Worm (Caenorhabditis elegans) whole organism, late embryonic: ENCODE data around the gene fbxc-20.
A peak's percentile ranks its signal among the peaks of the same experiment; 100 is the strongest.

Experiments
- F13H6.1 ChIP-seq: sonication (generic microtip); optimal IDR thresholded peaks from 2 replicates; lab custom pipeline; 2016; ENCODE audit warnings: missing genetic modification characterization, missing compliant biosample characterization
- K02D7.2 ChIP-seq: sonication (generic microtip); optimal IDR thresholded peaks from 2 replicates; lab custom pipeline; 2017; ENCODE audit warnings: mild to moderate bottlenecking, missing genetic modification characterization, missing compliant biosample characterization
- T23F11.4 ChIP-seq: fragments of 200-800 bp; sonication (Bioruptor generic); optimal IDR thresholded peaks from 2 replicates; lab custom pipeline; 2018; ENCODE audit warnings: mild to moderate bottlenecking, missing genetic modification characterization, missing compliant biosample characterization
- Y22D7AL.16 ChIP-seq: sonication (generic microtip); optimal IDR thresholded peaks from 2 replicates; lab custom pipeline; 2016; ENCODE audit warnings: missing genetic modification characterization, missing compliant biosample characterization
- ahr-1 ChIP-seq: sonication (generic microtip); optimal IDR thresholded peaks from 2 replicates; lab custom pipeline; 2016; ENCODE audit warnings: missing genetic modification characterization, missing compliant biosample characterization
- ceh-14 ChIP-seq: sonication (generic microtip); optimal IDR thresholded peaks from 2 replicates; lab custom pipeline; 2016; ENCODE audit warnings: missing genotype, missing genetic modification characterization, missing compliant biosample characterization
- ceh-19 ChIP-seq: fragments of 200-800 bp; sonication (Bioruptor generic); optimal IDR thresholded peaks from 2 replicates; lab custom pipeline; 2018; ENCODE audit warnings: mild to moderate bottlenecking, missing genetic modification characterization, missing compliant biosample characterization
- ceh-22 ChIP-seq: sonication (generic microtip); optimal IDR thresholded peaks from 2 replicates; lab custom pipeline; 2017; ENCODE audit warnings: missing biosample characterization, missing genetic modification characterization
- ceh-24 ChIP-seq: sonication (generic microtip); optimal IDR thresholded peaks from 2 replicates; lab custom pipeline; 2016; ENCODE audit warnings: mild to moderate bottlenecking, missing genetic modification characterization, missing compliant biosample characterization
- ceh-34 ChIP-seq: sonication (generic microtip); optimal IDR thresholded peaks from 2 replicates; lab custom pipeline; 2016; ENCODE audit warnings: mild to moderate bottlenecking, missing genetic modification characterization, missing compliant biosample characterization
- ceh-48 ChIP-seq: sonication (generic microtip); optimal IDR thresholded peaks from 2 replicates; lab custom pipeline; 2016; ENCODE audit warnings: missing genetic modification characterization, inconsistent platforms, missing compliant biosample characterization
- che-1 ChIP-seq: sonication (generic microtip); optimal IDR thresholded peaks from 2 replicates; lab custom pipeline; 2016; ENCODE audit warnings: mild to moderate bottlenecking, missing genetic modification characterization, missing compliant biosample characterization
- dve-1 ChIP-seq: sonication (generic microtip); optimal IDR thresholded peaks from 2 replicates; lab custom pipeline; 2017; ENCODE audit warnings: antibody characterized with exemption, mild to moderate bottlenecking, missing genetic modification characterization, missing compliant biosample characterization
- elt-2 ChIP-seq: sonication (generic microtip); optimal IDR thresholded peaks from 2 replicates; lab custom pipeline; 2016; ENCODE audit warnings: missing genetic modification reagents, missing genetic modification characterization, missing compliant biosample characterization
- elt-4 ChIP-seq: sonication (generic microtip); optimal IDR thresholded peaks from 2 replicates; lab custom pipeline; 2016; ENCODE audit warnings: missing genetic modification characterization, missing compliant biosample characterization
- ets-4 ChIP-seq: sonication (generic microtip); optimal IDR thresholded peaks from 2 replicates; lab custom pipeline; 2016; ENCODE audit warnings: missing genetic modification characterization, missing compliant biosample characterization
- eyg-1 ChIP-seq: sonication (generic microtip); optimal IDR thresholded peaks from 2 replicates; lab custom pipeline; 2016; ENCODE audit warnings: missing genotype, missing genetic modification characterization, missing compliant biosample characterization
- fax-1 ChIP-seq: sonication (generic microtip); optimal IDR thresholded peaks from 2 replicates; lab custom pipeline; 2016; ENCODE audit warnings: missing genotype, missing genetic modification characterization, missing compliant biosample characterization
- fkh-6 ChIP-seq: sonication (generic microtip); optimal IDR thresholded peaks from 2 replicates; lab custom pipeline; 2016; ENCODE audit warnings: missing genetic modification characterization, missing compliant biosample characterization
- hlh-15 ChIP-seq: sonication (generic microtip); optimal IDR thresholded peaks from 2 replicates; lab custom pipeline; 2016; ENCODE audit warnings: missing genetic modification characterization, missing compliant biosample characterization
- hlh-30 ChIP-seq: sonication (generic microtip); optimal IDR thresholded peaks from 2 replicates; lab custom pipeline; 2017; ENCODE audit warnings: antibody characterized with exemption, missing genetic modification characterization, missing compliant biosample characterization; ENCODE audit not compliant: insufficient read depth
- hlh-6 ChIP-seq: sonication (generic microtip); optimal IDR thresholded peaks from 2 replicates; lab custom pipeline; 2016; ENCODE audit warnings: missing genotype, missing genetic modification characterization, missing compliant biosample characterization
- lin-11 ChIP-seq: fragments of 200-800 bp; sonication (Bioruptor generic); optimal IDR thresholded peaks from 2 replicates; lab custom pipeline; 2018; ENCODE audit warnings: mild to moderate bottlenecking, missing genetic modification characterization, missing compliant biosample characterization
- madf-2 ChIP-seq: sonication (generic microtip); optimal IDR thresholded peaks from 2 replicates; lab custom pipeline; 2017; ENCODE audit warnings: missing genetic modification characterization, missing compliant biosample characterization
- nfya-1 ChIP-seq: sonication (generic microtip); optimal IDR thresholded peaks from 2 replicates; lab custom pipeline; 2017; ENCODE audit warnings: missing genetic modification characterization, mild to moderate bottlenecking, missing compliant biosample characterization, antibody characterized with exemption, moderate library complexity
- nhr-11 ChIP-seq: fragments of 150-350 bp; optimal IDR thresholded peaks from 2 replicates; lab custom pipeline; 2014; ENCODE audit warnings: missing biosample characterization, missing genetic modification characterization
- nhr-232 ChIP-seq: sonication (generic microtip); optimal IDR thresholded peaks from 2 replicates; lab custom pipeline; 2016; ENCODE audit warnings: missing genetic modification characterization, missing compliant biosample characterization
- pag-3 ChIP-seq: sonication (generic microtip); optimal IDR thresholded peaks from 2 replicates; lab custom pipeline; 2016; ENCODE audit warnings: missing compliant biosample characterization, missing genetic modification characterization, borderline replicate concordance
- pax-1 ChIP-seq: fragments of 150-350 bp; optimal IDR thresholded peaks from 2 replicates; lab custom pipeline; 2014; ENCODE audit warnings: missing biosample characterization, missing genetic modification characterization
- pha-2 ChIP-seq: sonication (generic microtip); optimal IDR thresholded peaks from 2 replicates; lab custom pipeline; 2017; ENCODE audit warnings: mild to moderate bottlenecking, missing genetic modification characterization, missing compliant biosample characterization
- pqm-1 ChIP-seq: sonication (generic microtip); optimal IDR thresholded peaks from 2 replicates; lab custom pipeline; 2016; ENCODE audit warnings: missing genetic modification characterization, missing compliant biosample characterization
- rnt-1 ChIP-seq: sonication (generic microtip); optimal IDR thresholded peaks from 2 replicates; lab custom pipeline; 2016; ENCODE audit warnings: missing genetic modification characterization, missing compliant biosample characterization
- sox-2 ChIP-seq: fragments of 200-800 bp; sonication (Bioruptor generic); IDR thresholded peaks from 2 replicates; pipeline ENCODE4 v1.3.6; 2022; ENCODE audit warnings: missing genetic modification reagents, missing genetic modification characterization, missing compliant biosample characterization
- sox-4 ChIP-seq: sonication (generic microtip); optimal IDR thresholded peaks from 2 replicates; lab custom pipeline; 2017; ENCODE audit warnings: mild to moderate bottlenecking, missing genetic modification characterization, inconsistent platforms, missing compliant biosample characterization
- syd-9 ChIP-seq: sonication (generic microtip); optimal IDR thresholded peaks from 2 replicates; lab custom pipeline; 2016; ENCODE audit warnings: mild to moderate bottlenecking, missing genetic modification characterization, moderate library complexity, missing compliant biosample characterization
- ttx-3 ChIP-seq: sonication (generic microtip); optimal IDR thresholded peaks from 2 replicates; lab custom pipeline; 2016; ENCODE audit warnings: missing genetic modification reagents, missing genetic modification characterization, missing compliant biosample characterization
- unc-42 ChIP-seq: sonication (generic microtip); optimal IDR thresholded peaks from 2 replicates; lab custom pipeline; 2016; ENCODE audit warnings: missing genotype, missing genetic modification characterization, missing compliant biosample characterization
- unc-86 ChIP-seq: sonication (generic microtip); optimal IDR thresholded peaks from 2 replicates; lab custom pipeline; 2016; ENCODE audit warnings: missing genetic modification characterization, missing compliant biosample characterization
- zip-5 ChIP-seq: sonication (generic microtip); optimal IDR thresholded peaks from 2 replicates; lab custom pipeline; 2016; ENCODE audit warnings: missing genetic modification characterization, missing compliant biosample characterization
- ztf-16 ChIP-seq: sonication (generic microtip); optimal IDR thresholded peaks from 2 replicates; lab custom pipeline; 2017; ENCODE audit warnings: missing genetic modification characterization, missing compliant biosample characterization

The fbxc-20 gene

ce11 chrII:2418836-2419235 is at the start of gene fbxc-20:
Gene fbxc-20 (plus strand): TSS chrII:2419136.
- no peak for TF ChIP-seq F13H6.1 (tag; lab: Kevin White, UChicago)
- TF ChIP-seq syd-9 (tag; lab: Kevin White, UChicago): no peak
- TF ChIP-seq unc-86 (tag; lab: Kevin White, UChicago): no peak
- no peak for TF ChIP-seq ceh-24
- no peak for TF ChIP-seq nhr-232 (tag; lab: Kevin White, UChicago)
- TF ChIP-seq T23F11.4 (GFP tag; lab: Kevin White, UChicago): no peak
- no peak for TF ChIP-seq nfya-1 (tag; lab: Kevin White, UChicago)
- no peak for TF ChIP-seq ceh-34 (tag; lab: Kevin White, UChicago)
- no peak for TF ChIP-seq pax-1 (tag; lab: Kevin White, UChicago)
- TF ChIP-seq hlh-30 (tag; lab: Kevin White, UChicago): no peak
- no peak for TF ChIP-seq dve-1 (tag; lab: Kevin White, UChicago)

- TF ChIP-seq K02D7.2 (tag; lab: Kevin White, UChicago) (no peak), ceh-22 (tag; lab: Kevin White, UChicago) (no peak), hlh-30 (tag; lab: Kevin White, UChicago) (no peak), eyg-1 (tag; lab: Kevin White, UChicago) (no peak)
These were observed 46.8 kb upstream of the fbxc-20 start, which contains the start of gene F16G10.3 for ce11 chrII:2372090-2372489. Gene F16G10.3 (plus strand): TSS chrII:2372390.

- TF ChIP-seq sox-4 (tag; lab: Kevin White, UChicago) (no peak), pag-3 (tag; lab: Kevin White, UChicago) (no peak), unc-42 (no peak), hlh-30 (tag; lab: Kevin White, UChicago) (no peak), ceh-19 (GFP tag; lab: Kevin White, UChicago) (no peak), F13H6.1 (tag; lab: Kevin White, UChicago) (no peak), ceh-14 (no peak), fax-1 (tag; lab: Kevin White, UChicago) (no peak), ahr-1 (no peak), dve-1 (tag; lab: Kevin White, UChicago) (no peak), ceh-24 (no peak), sox-2 (GFP tag; lab: Robert Waterston, UW) (no peak), ttx-3 (tag; lab: Kevin White, UChicago) (no peak), fkh-6 (tag; lab: Kevin White, UChicago) (no peak), hlh-6 (no peak), nhr-11 (tag; lab: Kevin White, UChicago) (no peak), che-1 (no peak), hlh-15 (tag; lab: Kevin White, UChicago) (no peak)
These were observed 44.0 kb upstream of the fbxc-20 start, which contains the start of gene F16G10.2 for ce11 chrII:2374973-2375372. Gene F16G10.2 (plus strand): TSS chrII:2375273.

ce11 chrII:2377751-2378150 is 41.2 kb upstream of the fbxc-20 start, which contains the start of gene F16G10.6:
Gene F16G10.6 (minus strand): TSS chrII:2377851.
- no peak for TF ChIP-seq madf-2 (tag; lab: Kevin White, UChicago)
- TF ChIP-seq ceh-48 (tag; lab: Kevin White, UChicago): no peak
- no peak for TF ChIP-seq syd-9 (tag; lab: Kevin White, UChicago)
- TF ChIP-seq pqm-1 (tag; lab: Kevin White, UChicago): no peak

ce11 chrII:2378465-2379009 is 40.4 kb upstream of the fbxc-20 start:
- TF ChIP-seq lin-11 (tag; lab: Kevin White, UChicago): no peak
- TF ChIP-seq pha-2 (tag; lab: Kevin White, UChicago): no peak
- peak; percentile 70 for TF ChIP-seq zip-5 (tag; lab: Kevin White, UChicago)
- TF ChIP-seq ceh-24: no peak
- peak; percentile 98 for TF ChIP-seq pqm-1 (tag; lab: Kevin White, UChicago)
- TF ChIP-seq elt-2 (tag; lab: Kevin White, UChicago): peak; percentile 100
- no peak for TF ChIP-seq ztf-16
- TF ChIP-seq elt-4 (tag; lab: Kevin White, UChicago): peak; percentile 36
- no peak for TF ChIP-seq Y22D7AL.16 (tag; lab: Kevin White, UChicago)
- peak; percentile 57 for TF ChIP-seq ets-4 (tag; lab: Kevin White, UChicago)
- no peak for TF ChIP-seq hlh-15 (tag; lab: Kevin White, UChicago)
- no peak for TF ChIP-seq rnt-1 (tag; lab: Kevin White, UChicago)
